Worm (Caenorhabditis elegans): ENCODE measurements around the gene F18E3.12.

ce11 chrV:7411695-7412094 lies 3.1 kb upstream of the F18E3.12 start, which contains the start of gene str-41:
- TF ChIP-seq ama-1 (optimal IDR thresholded peaks at IDR 0.05) (no peak), dve-1 (tag; optimal IDR thresholded peaks at IDR 0.05) (no peak), K02D7.2 (tag; optimal IDR thresholded peaks at IDR 0.05) (no peak), ceh-14 (tag; optimal IDR thresholded peaks at IDR 0.05) (no peak), unc-42 (tag; optimal IDR thresholded peaks at IDR 0.05) (no peak), elt-4 (tag; optimal IDR thresholded peaks at IDR 0.05) (no peak)

Data from whole organism, late embryonic.